Worm (Caenorhabditis elegans) whole organism, young adult: Measurements from ENCODE around the gene F28H6.4.

Experiments used
- B0261.1 ChIP-seq: sonication (generic microtip); optimal IDR thresholded peaks from 2 replicates; lab custom pipeline; 2016; ENCODE audit warnings: mild to moderate bottlenecking, missing genetic modification characterization, moderate library complexity, missing compliant biosample characterization
- F22D6.2 ChIP-seq: sonication (generic microtip); optimal IDR thresholded peaks from 2 replicates; lab custom pipeline; 2016; ENCODE audit warnings: mild to moderate bottlenecking, missing genetic modification characterization, missing compliant biosample characterization
- F23B12.7 ChIP-seq: sonication (generic microtip); optimal IDR thresholded peaks from 2 replicates; lab custom pipeline; 2017; ENCODE audit warnings: missing genetic modification characterization, mild to moderate bottlenecking, missing compliant biosample characterization, antibody characterized with exemption, moderate library complexity; ENCODE audit not compliant: insufficient read depth
- F55B11.4 ChIP-seq: sonication (generic microtip); optimal IDR thresholded peaks from 2 replicates; lab custom pipeline; 2016; ENCODE audit warnings: missing compliant biosample characterization, missing genetic modification characterization, borderline replicate concordance; ENCODE audit not compliant: insufficient read depth
- K11D2.4 ChIP-seq: fragments of 200-800 bp; sonication (Bioruptor generic); IDR thresholded peaks from 2 replicates; pipeline ENCODE4 v1.3.6; 2022; ENCODE audit warnings: missing genetic modification reagents, missing genetic modification characterization, missing compliant biosample characterization
- Y53G8AR.9 ChIP-seq: fragments of 200-800 bp; sonication (Bioruptor generic); conservative IDR thresholded peaks from 2 replicates; pipeline ENCODE4 v1.3.6; 2022; ENCODE audit warnings: missing genetic modification reagents, missing genetic modification characterization, missing compliant biosample characterization
- ZK185.1 ChIP-seq: sonication (generic microtip); optimal IDR thresholded peaks from 2 replicates; lab custom pipeline; 2016; ENCODE audit warnings: mild to moderate bottlenecking, missing genetic modification characterization, missing compliant biosample characterization; ENCODE audit not compliant: poor library complexity, severe bottlenecking
- akir-1 ChIP-seq: fragments of 200-800 bp; sonication (Bioruptor generic); optimal IDR thresholded peaks from 2 replicates; lab custom pipeline; 2018; ENCODE audit warnings: mild to moderate bottlenecking, missing genetic modification characterization, moderate library complexity, missing compliant biosample characterization
- ama-1 ChIP-seq, 3 experiments: fragments of 150-350 bp in 1 of 3; sonication (generic microtip) in 2 of 3; optimal IDR thresholded peaks; 2 replicates each; lab custom pipeline; 2014 to 2018; ENCODE audit warnings: missing biosample characterization in 2 of 3, missing genetic modification characterization in 2 of 3, missing genetic modification reagents in 2 of 3
- atf-7 ChIP-seq: sonication (generic microtip); optimal IDR thresholded peaks from 2 replicates; lab custom pipeline; 2017; ENCODE audit warnings: mild to moderate bottlenecking, missing genetic modification characterization, missing compliant biosample characterization
- athp-1 ChIP-seq: sonication (generic microtip); optimal IDR thresholded peaks from 2 replicates; lab custom pipeline; 2017; ENCODE audit warnings: mild to moderate bottlenecking, missing genetic modification characterization, missing compliant biosample characterization
- cebp-1 ChIP-seq, 2 experiments: fragments of 200-800 bp in 1 of 2; sonication (Bioruptor generic) in 1 of 2; sonication (generic microtip) in 1 of 2; IDR thresholded peaks in 1 of 2; optimal IDR thresholded peaks in 1 of 2; 2 replicates each; pipeline versions ENCODE4 v1.3.6 to Lab custom; 2017 to 2022; ENCODE audit warnings: missing compliant biosample characterization in 2 of 2, missing genetic modification characterization in 2 of 2, mild to moderate bottlenecking in 1 of 2, missing genetic modification reagents in 1 of 2, moderate library complexity in 1 of 2
- cebp-2 ChIP-seq: fragments of 200-800 bp; sonication (Bioruptor generic); IDR thresholded peaks from 2 replicates; pipeline ENCODE4 v1.3.6; 2022; ENCODE audit warnings: missing genetic modification characterization, missing compliant biosample characterization
- ceh-100 ChIP-seq: fragments of 200-800 bp; sonication (Bioruptor generic); IDR thresholded peaks from 2 replicates; pipeline ENCODE4 v1.3.6; 2022; ENCODE audit warnings: missing genetic modification reagents, missing genetic modification characterization, missing compliant biosample characterization
- ceh-40 ChIP-seq: fragments of 200-800 bp; sonication (Bioruptor generic); IDR thresholded peaks from 2 replicates; pipeline ENCODE4 v1.3.6; 2022; ENCODE audit warnings: missing genetic modification characterization, missing compliant biosample characterization
- ceh-58 ChIP-seq: fragments of 200-800 bp; sonication (Bioruptor generic); IDR thresholded peaks from 2 replicates; pipeline ENCODE4 v1.3.6; 2022; ENCODE audit warnings: missing genetic modification characterization, missing compliant biosample characterization
- die-1 ChIP-seq: sonication (generic microtip); optimal IDR thresholded peaks from 2 replicates; lab custom pipeline; 2016; ENCODE audit warnings: missing genotype, mild to moderate bottlenecking, missing genetic modification characterization, missing compliant biosample characterization
- efl-1 ChIP-seq: fragments of 150-350 bp; optimal IDR thresholded peaks from 2 replicates; lab custom pipeline; 2014; ENCODE audit warnings: missing biosample characterization, missing genetic modification reagents, missing genetic modification characterization
- egl-18 ChIP-seq: fragments of 200-800 bp; sonication (Bioruptor generic); IDR thresholded peaks from 2 replicates; pipeline ENCODE4 v1.3.6; 2022; ENCODE audit warnings: missing genetic modification reagents, missing genetic modification characterization, missing compliant biosample characterization
- ets-4 ChIP-seq: fragments of 200-800 bp; sonication (Bioruptor generic); optimal IDR thresholded peaks from 2 replicates; lab custom pipeline; 2018; ENCODE audit warnings: mild to moderate bottlenecking, missing genetic modification characterization, missing compliant biosample characterization
- him-1 ChIP-seq: sonication (generic microtip); optimal IDR thresholded peaks from 2 replicates; lab custom pipeline; 2016; ENCODE audit warnings: missing genotype, missing genetic modification reagents, missing genetic modification characterization, missing compliant biosample characterization
- hlh-12 ChIP-seq: sonication (generic microtip); optimal IDR thresholded peaks from 2 replicates; lab custom pipeline; 2016; ENCODE audit warnings: missing genetic modification characterization, missing compliant biosample characterization
- hmg-1.2 ChIP-seq: fragments of 200-800 bp; sonication (Bioruptor generic); IDR thresholded peaks from 2 replicates; pipeline ENCODE4 v1.3.6; 2022; ENCODE audit warnings: missing genetic modification reagents, missing genetic modification characterization, missing compliant biosample characterization
- hrde-1 ChIP-seq: sonication (generic microtip); optimal IDR thresholded peaks from 2 replicates; lab custom pipeline; 2016; ENCODE audit warnings: missing genetic modification characterization, mild to moderate bottlenecking, missing compliant biosample characterization, moderate library complexity, missing genotype, missing genetic modification reagents, borderline replicate concordance
- hsf-1 ChIP-seq: fragments of 200-800 bp; sonication (Bioruptor generic); IDR thresholded peaks from 2 replicates; pipeline ENCODE4 v1.3.6; 2022; ENCODE audit warnings: missing genetic modification reagents, missing genetic modification characterization, missing compliant biosample characterization
- lag-1 ChIP-seq: fragments of 200-800 bp; sonication (Bioruptor generic); IDR thresholded peaks from 2 replicates; pipeline ENCODE4 v1.3.6; 2022; ENCODE audit warnings: missing genetic modification reagents, missing genetic modification characterization, missing compliant biosample characterization
- let-526 ChIP-seq: fragments of 200-800 bp; sonication (Bioruptor generic); IDR thresholded peaks from 2 replicates; pipeline ENCODE4 v1.3.6; 2022; ENCODE audit warnings: missing genetic modification reagents, missing genetic modification characterization, missing compliant biosample characterization
- lin-26 ChIP-seq: fragments of 200-800 bp; sonication (Bioruptor generic); IDR thresholded peaks from 2 replicates; pipeline ENCODE4 v1.3.6; 2022; ENCODE audit warnings: missing genetic modification reagents, missing genetic modification characterization, missing compliant biosample characterization
- lin-35 ChIP-seq, 3 experiments: fragments of 150-350 bp in 2 of 3; sonication (generic microtip) in 1 of 3; optimal IDR thresholded peaks; 2 replicates each; lab custom pipeline; 2014 to 2018; ENCODE audit warnings: missing biosample characterization in 3 of 3, missing genetic modification characterization in 3 of 3, missing genetic modification reagents in 3 of 3
- lin-40 ChIP-seq: sonication (generic microtip); optimal IDR thresholded peaks from 2 replicates; lab custom pipeline; 2016; ENCODE audit warnings: missing genetic modification characterization, mild to moderate bottlenecking, missing compliant biosample characterization, missing genotype, missing genetic modification reagents
- nfya-2 ChIP-seq: fragments of 200-800 bp; sonication (Bioruptor generic); IDR thresholded peaks from 2 replicates; pipeline ENCODE4 v1.3.6; 2022; ENCODE audit warnings: missing genetic modification reagents, missing genetic modification characterization, missing compliant biosample characterization
- rec-8 ChIP-seq, 2 experiments: sonication (generic microtip); optimal IDR thresholded peaks; 2 replicates each; lab custom pipeline; 2016; ENCODE audit warnings: mild to moderate bottlenecking in 2 of 2, missing genetic modification characterization in 2 of 2, missing genetic modification reagents in 2 of 2, missing genotype in 2 of 2, missing biosample characterization in 1 of 2, missing compliant biosample characterization in 1 of 2, moderate library complexity in 1 of 2
- snpc-1.3 ChIP-seq: sonication (generic microtip); optimal IDR thresholded peaks from 2 replicates; lab custom pipeline; 2017; ENCODE audit warnings: missing genetic modification characterization, mild to moderate bottlenecking, missing compliant biosample characterization, antibody characterized with exemption, moderate library complexity, missing genotype, missing genetic modification reagents; ENCODE audit not compliant: insufficient read depth
- snpc-3.4 ChIP-seq: sonication (generic microtip); optimal IDR thresholded peaks from 2 replicates; lab custom pipeline; 2017; ENCODE audit warnings: missing genetic modification characterization, mild to moderate bottlenecking, missing compliant biosample characterization, antibody characterized with exemption, moderate library complexity, missing genotype, missing genetic modification reagents
- snpc-4 ChIP-seq, 5 experiments: fragments of 150-350 bp in 1 of 5; sonication (generic microtip) in 4 of 5; optimal IDR thresholded peaks; 2 replicates each; lab custom pipeline; 2014 to 2018; ENCODE audit warnings: missing genetic modification characterization in 5 of 5, missing biosample characterization in 3 of 5, antibody characterized with exemption in 2 of 5, mild to moderate bottlenecking in 2 of 5, missing compliant biosample characterization in 2 of 5, missing genotype in 2 of 5, moderate library complexity in 2 of 5, missing genetic modification reagents in 1 of 5
- tbp1 ChIP-seq: fragments of 200-800 bp; sonication (Bioruptor generic); optimal IDR thresholded peaks from 2 replicates; lab custom pipeline; 2018; ENCODE audit warnings: mild to moderate bottlenecking, missing genetic modification characterization, missing compliant biosample characterization

F28H6.4 gene

ce11 chrX:14161684-14162347, 34.1 kb downstream of the F28H6.4 start, which contains the start of gene lgc-25 (continued):
- TF ChIP-seq snpc-4 (GFP tag; optimal IDR thresholded peaks at IDR 0.05; lab: Kevin White, UChicago): peak; percentile 73
- peak in 3 of 4 experiments; percentile 73 to 77 (median 74) for TF ChIP-seq snpc-4 (tag; optimal IDR thresholded peaks at IDR 0.05; lab: Kevin White, UChicago)
- TF ChIP-seq nfya-2 (GFP tag; lab: Robert Waterston, UW): no peak
- TF ChIP-seq snpc-1.3 (tag; lab: Kevin White, UChicago): peak; percentile 69
- 0 out of 2 replicates have a peak, but pooled peaks have one; percentile 36 for TF ChIP-seq cebp-1 (GFP tag; IDR thresholded peaks at IDR 0.05; lab: Robert Waterston, UW)
- no peak for TF ChIP-seq cebp-1 (tag; optimal IDR thresholded peaks at IDR 0.05; lab: Kevin White, UChicago)
- no peak for TF ChIP-seq lin-35 (GFP tag; optimal IDR thresholded peaks at IDR 0.05; lab: Kevin White, UChicago)
- TF ChIP-seq ceh-40 (GFP tag; lab: Robert Waterston, UW): 0 out of 2 replicates have a peak, but pooled peaks have one; percentile 5
- TF ChIP-seq hlh-12 (tag; lab: Kevin White, UChicago): no peak
- peak; percentile 28 for TF ChIP-seq F22D6.2
- no peak for TF ChIP-seq ceh-58 (GFP tag; lab: Robert Waterston, UW)
- peak; percentile 97 for TF ChIP-seq B0261.1
- TF ChIP-seq egl-18: no peak
- TF ChIP-seq efl-1 (GFP tag; lab: Kevin White, UChicago): no peak
- peak; percentile 59 to 73 for TF ChIP-seq rec-8 (tag; optimal IDR thresholded peaks at IDR 0.05; lab: Kevin White, UChicago)
- TF ChIP-seq him-1: peak; percentile 83
- no peak for TF ChIP-seq F55B11.4
- no peak for TF ChIP-seq let-526 (GFP tag; lab: Robert Waterston, UW)
- peak; percentile 75 for TF ChIP-seq hmg-1.2 (GFP tag; lab: Robert Waterston, UW)
- no peak for TF ChIP-seq Y53G8AR.9 (GFP tag; lab: Robert Waterston, UW)
- no peak for TF ChIP-seq ets-4
- peak; percentile 84 for TF ChIP-seq lin-26
- peak; percentile 44 for TF ChIP-seq hrde-1 (tag; lab: Kevin White, UChicago)
- TF ChIP-seq athp-1 (tag; lab: Kevin White, UChicago): peak; percentile 44
- TF ChIP-seq snpc-3.4 (tag; lab: Kevin White, UChicago): peak; percentile 33
- no peak for TF ChIP-seq ceh-100
- TF ChIP-seq ama-1 (optimal IDR thresholded peaks at IDR 0.05; lab: Kevin White, UChicago): no peak
- TF ChIP-seq ama-1 (GFP tag; optimal IDR thresholded peaks at IDR 0.05; lab: Kevin White, UChicago): peak in 1 of 2 experiments; percentile 53
- TF ChIP-seq atf-7 (tag; lab: Kevin White, UChicago): peak; percentile 21
- TF ChIP-seq K11D2.4 (GFP tag; lab: Robert Waterston, UW): no peak
- peak; percentile 86 for TF ChIP-seq F23B12.7
- TF ChIP-seq die-1 (tag; lab: Kevin White, UChicago): peak; percentile 82
- no peak for TF ChIP-seq lin-40
- peak; percentile 91 for TF ChIP-seq tbp1 (GFP tag; lab: Kevin White, UChicago)
- TF ChIP-seq ZK185.1 (tag; lab: Kevin White, UChicago): peak; percentile 85
- no peak for TF ChIP-seq cebp-2
- no peak for TF ChIP-seq lag-1
- TF ChIP-seq hsf-1 (GFP tag; lab: Robert Waterston, UW): no peak
- no peak for TF ChIP-seq akir-1 (GFP tag; lab: Kevin White, UChicago)
